Fruit fly (Drosophila melanogaster) whole organism, embryonic: ENCODE data around the gene CG6415.

Experiments used
- ATbp ChIP-seq: fragments of 200-800 bp; sonication (Bioruptor generic); optimal IDR thresholded peaks from 2 replicates; lab custom pipeline; 2017; ENCODE audit warnings: missing biosample characterization, mild to moderate bottlenecking, missing genetic modification characterization, missing genetic modification reagents
- Ada2b ChIP-seq: fragments of 200-800 bp; sonication (Bioruptor generic); IDR thresholded peaks from 2 replicates; pipeline ENCODE4 v1.3.6; 2022; ENCODE audit warnings: missing biosample characterization, missing genetic modification characterization
- Aef1 ChIP-seq: fragments of 200-800 bp; sonication (Bioruptor generic); IDR thresholded peaks from 3 replicates; pipeline ENCODE4 v1.3.6; 2022; ENCODE audit warnings: missing biosample characterization, missing genetic modification characterization
- Atf6 ChIP-seq: fragments of 200-800 bp; sonication (Bioruptor generic); IDR thresholded peaks from 2 replicates; pipeline ENCODE4 v1.3.6; 2022; ENCODE audit warnings: missing biosample characterization, missing genetic modification characterization
- CG10462 ChIP-seq: fragments of 200-800 bp; sonication (Bioruptor generic); optimal IDR thresholded peaks from 2 replicates; lab custom pipeline; 2016; ENCODE audit warnings: missing biosample characterization, missing genetic modification characterization
- CG10959 ChIP-seq: fragments of 200-800 bp; sonication (Bioruptor generic); IDR thresholded peaks from 2 replicates; pipeline ENCODE4 v1.3.6; 2022; ENCODE audit warnings: missing biosample characterization, missing genetic modification characterization
- CG11093 ChIP-seq: fragments of 200-800 bp; sonication (Bioruptor generic); IDR thresholded peaks from 3 replicates; pipeline ENCODE4 v1.3.6; 2022; ENCODE audit warnings: missing biosample characterization, missing genetic modification characterization
- CG11247 ChIP-seq: fragments of 200-800 bp; sonication (Bioruptor generic); IDR thresholded peaks from 2 replicates; pipeline ENCODE4 v1.3.6; 2022; ENCODE audit warnings: missing biosample characterization, missing genetic modification characterization
- CG12299 ChIP-seq: fragments of 200-800 bp; sonication (Bioruptor generic); optimal IDR thresholded peaks from 2 replicates; lab custom pipeline; 2018; ENCODE audit warnings: missing biosample characterization, mild to moderate bottlenecking, missing genetic modification characterization
- CG14050 ChIP-seq: fragments of 200-800 bp; sonication (Bioruptor generic); IDR thresholded peaks from 3 replicates; pipeline ENCODE4 v1.3.6; 2022; ENCODE audit warnings: missing biosample characterization, missing genetic modification characterization
- CG15601 ChIP-seq: fragments of 200-800 bp; sonication (Bioruptor generic); optimal IDR thresholded peaks from 3 replicates; lab custom pipeline; 2019; ENCODE audit warnings: missing biosample characterization, mild to moderate bottlenecking, missing genetic modification characterization, moderate library complexity
- CG17186 ChIP-seq: fragments of 200-800 bp; sonication (Bioruptor generic); optimal IDR thresholded peaks from 3 replicates; lab custom pipeline; 2017; ENCODE audit warnings: missing biosample characterization, missing genetic modification reagents, missing genetic modification characterization
- CG18619 ChIP-seq: fragments of 200-800 bp; sonication (Bioruptor generic); optimal IDR thresholded peaks from 3 replicates; lab custom pipeline; 2017; ENCODE audit warnings: missing biosample characterization, mild to moderate bottlenecking, missing genetic modification characterization
- CG31388 ChIP-seq: fragments of 200-800 bp; sonication (Bioruptor generic); optimal IDR thresholded peaks from 2 replicates; lab custom pipeline; 2016; ENCODE audit warnings: missing biosample characterization, missing genetic modification characterization
- CG32532 ChIP-seq: fragments of 200-800 bp; sonication (Bioruptor generic); IDR thresholded peaks from 2 replicates; pipeline ENCODE4 v1.3.6; 2022; ENCODE audit warnings: missing biosample characterization, missing genetic modification characterization
- CG34224 ChIP-seq: fragments of 200-800 bp; sonication (Bioruptor generic); IDR thresholded peaks from 3 replicates; pipeline ENCODE4 v1.3.6; 2022; ENCODE audit warnings: missing biosample characterization, missing genetic modification characterization; ENCODE audit not compliant: partially characterized antibody
- CG3726 ChIP-seq: fragments of 200-800 bp; sonication (Bioruptor generic); IDR thresholded peaks from 3 replicates; pipeline ENCODE4, ENCODE4 v1.3.6; 2022; ENCODE audit warnings: missing biosample characterization, missing genetic modification characterization
- CG4328 ChIP-seq: fragments of 200-800 bp; sonication (Bioruptor generic); optimal IDR thresholded peaks from 3 replicates; lab custom pipeline; 2017; ENCODE audit warnings: missing biosample characterization, missing genetic modification reagents, missing genetic modification characterization
- CG4360 ChIP-seq: fragments of 200-800 bp; sonication (Bioruptor generic); IDR thresholded peaks from 2 replicates; pipeline ENCODE4 v1.3.6; 2022; ENCODE audit warnings: missing biosample characterization, missing genetic modification characterization
- CG6654 ChIP-seq: fragments of 200-800 bp; sonication (Bioruptor generic); optimal IDR thresholded peaks from 2 replicates; lab custom pipeline; 2017; ENCODE audit warnings: missing biosample characterization, mild to moderate bottlenecking, missing genetic modification characterization
- CG9932 ChIP-seq: fragments of 200-800 bp; sonication (Bioruptor generic); IDR thresholded peaks from 2 replicates; pipeline ENCODE4 v1.3.6; 2022; ENCODE audit warnings: missing biosample characterization, missing genetic modification characterization
- Dll ChIP-seq: fragments of 200-800 bp; sonication (Bioruptor generic); IDR thresholded peaks from 4 replicates; pipeline ENCODE4 v1.3.6; 2022; ENCODE audit warnings: missing biosample characterization, missing genetic modification characterization; ENCODE audit not compliant: partially characterized antibody
- Drgx ChIP-seq: fragments of 200-800 bp; sonication (Bioruptor generic); IDR thresholded peaks from 2 replicates; pipeline ENCODE4 v1.3.6; 2022; ENCODE audit warnings: missing biosample characterization, missing genetic modification characterization
- Ets97D ChIP-seq: fragments of 200-800 bp; sonication (Bioruptor generic); optimal IDR thresholded peaks from 3 replicates; lab custom pipeline; 2016; ENCODE audit warnings: missing biosample characterization, missing genetic modification characterization
- Hey ChIP-seq: fragments of 200-800 bp; sonication (Bioruptor generic); optimal IDR thresholded peaks from 3 replicates; lab custom pipeline; 2018; ENCODE audit warnings: missing biosample characterization, mild to moderate bottlenecking, missing genetic modification characterization
- HmgZ ChIP-seq: fragments of 200-800 bp; sonication (Bioruptor generic); optimal IDR thresholded peaks from 2 replicates; lab custom pipeline; 2018; ENCODE audit warnings: missing biosample characterization, mild to moderate bottlenecking, missing genetic modification characterization
- Hr78 ChIP-seq, 2 experiments: fragments of 200-800 bp in 1 of 2; fragments of >200 bp in 1 of 2; sonication (Bioruptor generic) in 1 of 2; optimal IDR thresholded peaks; 2 replicates each; lab custom pipeline; 2017 to 2019; ENCODE audit warnings: missing biosample characterization in 2 of 2, missing genetic modification characterization in 2 of 2, mild to moderate bottlenecking in 1 of 2, moderate library complexity in 1 of 2
- Kr ChIP-seq: fragments of 200-800 bp; sonication (Bioruptor generic); optimal IDR thresholded peaks from 2 replicates; lab custom pipeline; 2017; ENCODE audit warnings: missing biosample characterization, mild to moderate bottlenecking, missing genetic modification characterization
- Med ChIP-seq: fragments of 200-800 bp; sonication (Bioruptor generic); peaks from one replicate; lab custom pipeline; 2016; ENCODE audit warnings: missing biosample characterization, missing genetic modification characterization, mild to moderate bottlenecking, inconsistent platforms, moderate library complexity
- NC2β ChIP-seq: fragments of 200-800 bp; sonication (Bioruptor generic); optimal IDR thresholded peaks from 2 replicates; lab custom pipeline; 2016; ENCODE audit warnings: missing biosample characterization, missing genetic modification characterization
- NfI ChIP-seq: fragments of 200-800 bp; sonication (Bioruptor generic); optimal IDR thresholded peaks from 3 replicates; lab custom pipeline; 2018; ENCODE audit warnings: missing biosample characterization, mild to moderate bottlenecking, missing genetic modification characterization, moderate library complexity
- Ptx1 ChIP-seq: fragments of 200-800 bp; sonication (Bioruptor generic); IDR thresholded peaks from 2 replicates; pipeline ENCODE4 v1.3.6; 2022; ENCODE audit warnings: missing biosample characterization, missing genetic modification characterization
- Six4 ChIP-seq: fragments of 200-800 bp; sonication (Bioruptor generic); optimal IDR thresholded peaks from 2 replicates; lab custom pipeline; 2016; ENCODE audit warnings: missing biosample characterization, missing genetic modification characterization
- Spps ChIP-seq: fragments of 200-800 bp; sonication (Bioruptor generic); optimal IDR thresholded peaks from 2 replicates; lab custom pipeline; 2018; ENCODE audit warnings: missing biosample characterization, mild to moderate bottlenecking, missing genetic modification characterization
- ase ChIP-seq: fragments of 200-800 bp; sonication (Bioruptor generic); IDR thresholded peaks from 3 replicates; pipeline ENCODE4 v1.3.6; 2022; ENCODE audit warnings: missing biosample characterization, missing genetic modification characterization
- bbx ChIP-seq: fragments of 200-800 bp; sonication (Bioruptor generic); IDR thresholded peaks from 2 replicates; pipeline ENCODE4 v1.3.6; 2022; ENCODE audit warnings: missing biosample characterization, missing genetic modification characterization; ENCODE audit not compliant: partially characterized antibody
- bowl ChIP-seq: fragments of 200-800 bp; sonication (Bioruptor generic); IDR thresholded peaks from 2 replicates; pipeline ENCODE4 v1.3.6; 2022; ENCODE audit warnings: missing biosample characterization, missing genetic modification characterization
- corto ChIP-seq: fragments of 200-800 bp; sonication (Bioruptor generic); optimal IDR thresholded peaks from 2 replicates; lab custom pipeline; 2016; ENCODE audit warnings: missing biosample characterization, mild to moderate bottlenecking, missing genetic modification characterization, moderate library complexity
- dmrt11E ChIP-seq: fragments of 200-800 bp; sonication (Bioruptor generic); optimal IDR thresholded peaks from 3 replicates; lab custom pipeline; 2018; ENCODE audit warnings: missing biosample characterization, mild to moderate bottlenecking, missing genetic modification characterization, moderate library complexity
- esg ChIP-seq: fragments of 200-800 bp; sonication (Bioruptor generic); conservative IDR thresholded peaks from 2 replicates; pipeline ENCODE4 v1.3.6; 2022; ENCODE audit warnings: missing biosample characterization, missing genetic modification characterization
- ewg ChIP-seq: fragments of 200-800 bp; sonication (Bioruptor generic); optimal IDR thresholded peaks from 3 replicates; lab custom pipeline; 2017; ENCODE audit warnings: mild to moderate bottlenecking, missing biosample characterization, missing genetic modification reagents, missing genetic modification characterization
- gcm2 ChIP-seq: fragments of 200-800 bp; sonication (Bioruptor generic); optimal IDR thresholded peaks from 2 replicates; lab custom pipeline; 2016; ENCODE audit warnings: missing biosample characterization, missing genetic modification characterization
- gem ChIP-seq: fragments of 200-800 bp; sonication (Bioruptor generic); optimal IDR thresholded peaks from 2 replicates; lab custom pipeline; 2019; ENCODE audit warnings: missing biosample characterization, mild to moderate bottlenecking, missing genetic modification characterization, moderate library complexity
- gfzf ChIP-seq: fragments of 200-800 bp; sonication (Bioruptor generic); optimal IDR thresholded peaks from 2 replicates; lab custom pipeline; 2016; ENCODE audit warnings: missing biosample characterization, mild to moderate bottlenecking, missing genetic modification characterization, moderate library complexity
- pnt ChIP-seq: fragments of 200-800 bp; sonication (Bioruptor generic); optimal IDR thresholded peaks from 3 replicates; lab custom pipeline; 2016; ENCODE audit warnings: missing biosample characterization, missing genetic modification characterization
- salm ChIP-seq: fragments of 200-800 bp; sonication (Bioruptor generic); optimal IDR thresholded peaks from 2 replicates; lab custom pipeline; 2018; ENCODE audit warnings: missing biosample characterization, mild to moderate bottlenecking, missing genetic modification characterization
- sd ChIP-seq: fragments of 200-800 bp; sonication (Bioruptor generic); optimal IDR thresholded peaks from 3 replicates; lab custom pipeline; 2018; ENCODE audit warnings: missing biosample characterization, mild to moderate bottlenecking, missing genetic modification characterization, moderate library complexity
- sens ChIP-seq: fragments of 200-800 bp; sonication (Bioruptor generic); peaks from one replicate; lab custom pipeline; 2016; ENCODE audit warnings: missing biosample characterization, missing genetic modification characterization
- so ChIP-seq: fragments of 200-800 bp; sonication (Bioruptor generic); IDR thresholded peaks from 3 replicates; pipeline ENCODE4 v1.3.6; 2022; ENCODE audit warnings: missing biosample characterization, missing genetic modification characterization
- tup ChIP-seq: fragments of 200-800 bp; sonication (Bioruptor generic); optimal IDR thresholded peaks from 2 replicates; lab custom pipeline; 2016; ENCODE audit warnings: missing biosample characterization, mild to moderate bottlenecking, missing genetic modification characterization, moderate library complexity
- unc-4 ChIP-seq: fragments of 200-800 bp; sonication (Bioruptor generic); IDR thresholded peaks from 2 replicates; pipeline ENCODE4 v1.3.6; 2022; ENCODE audit warnings: missing biosample characterization, missing genetic modification characterization; ENCODE audit not compliant: partially characterized antibody

Gene CG6415

DNA sequence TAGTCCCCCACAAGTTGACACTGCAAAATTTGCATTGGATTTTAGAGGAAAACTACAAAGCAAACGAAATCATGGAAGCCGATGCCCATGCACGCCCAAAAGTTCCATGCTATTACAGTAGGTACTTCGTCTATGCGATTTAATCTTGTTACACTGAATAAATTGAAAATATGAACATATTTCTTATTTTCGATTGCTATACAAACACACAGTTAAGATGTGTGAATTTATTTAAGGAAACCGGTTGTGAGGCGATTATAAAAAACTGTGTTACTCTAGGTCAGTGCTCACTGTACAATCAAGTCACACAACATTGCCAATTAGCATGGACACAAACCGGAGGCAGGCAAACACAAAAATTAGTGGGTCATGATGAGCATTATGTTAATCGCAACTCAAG is 37.8 kb upstream of the CG6415 start (continued):
- TF ChIP-seq sens: peak; percentile 94
- peak; percentile 56 for TF ChIP-seq CG10462 (GFP tag; lab: Kevin White, UChicago)
- TF ChIP-seq sd: peak; percentile 55
- peak; percentile 63 for TF ChIP-seq CG10959
- peak; percentile 22 for TF ChIP-seq gcm2 (GFP tag; lab: Kevin White, UChicago)
- peak; percentile 77 for TF ChIP-seq NfI (GFP tag; lab: Kevin White, UChicago)
- no peak for TF ChIP-seq Dll (GFP tag; lab: Robert Waterston, UW)
- TF ChIP-seq ase (GFP tag; lab: Robert Waterston, UW): peak; percentile 86
- TF ChIP-seq CG15601 (tag; lab: Kevin White, UChicago): no peak
- peak; percentile 76 for TF ChIP-seq pnt
- TF ChIP-seq CG12299 (tag; lab: Kevin White, UChicago): no peak
- TF ChIP-seq CG14050 (GFP tag; lab: Robert Waterston, UW): peak; percentile 87
- peak; percentile 83 for TF ChIP-seq bowl (GFP tag; lab: Robert Waterston, UW)
- TF ChIP-seq Hr78 (GFP tag; optimal IDR thresholded peaks at IDR 0.05; lab: Kevin White, UChicago): no peak
- peak; percentile 71 for TF ChIP-seq ATbp (GFP tag; lab: Kevin White, UChicago)
- TF ChIP-seq CG11093 (GFP tag; lab: Robert Waterston, UW): peak; percentile 73
- peak; percentile 90 for TF ChIP-seq Drgx (GFP tag; lab: Robert Waterston, UW)
- TF ChIP-seq CG18619 (GFP tag; lab: Kevin White, UChicago): peak; percentile 56
- peak; percentile 97 for TF ChIP-seq Med (GFP tag; lab: Kevin White, UChicago)
- no peak for TF ChIP-seq CG4360 (GFP tag; lab: Robert Waterston, UW)
- TF ChIP-seq Ada2b (GFP tag; lab: Robert Waterston, UW): peak; percentile 92
- TF ChIP-seq Ets97D (GFP tag; lab: Kevin White, UChicago): no peak
- peak; percentile 53 for TF ChIP-seq Six4 (GFP tag; lab: Kevin White, UChicago)
- TF ChIP-seq gem: peak; percentile 85
- TF ChIP-seq NC2β (GFP tag; lab: Kevin White, UChicago): peak; percentile 59
- TF ChIP-seq Spps (tag; lab: Kevin White, UChicago): no peak
- TF ChIP-seq so (GFP tag; lab: Robert Waterston, UW): peak; percentile 86
- peak; percentile 66 for TF ChIP-seq CG11247 (GFP tag; lab: Robert Waterston, UW)
- no peak for TF ChIP-seq unc-4
- no peak for TF ChIP-seq Hey (tag; lab: Kevin White, UChicago)
- TF ChIP-seq CG9932: peak; percentile 81
- TF ChIP-seq CG6654: peak; percentile 33
- peak; percentile 6 for TF ChIP-seq CG31388 (GFP tag; lab: Kevin White, UChicago)
- TF ChIP-seq CG17186 (GFP tag; lab: Kevin White, UChicago): no peak
- TF ChIP-seq Kr (GFP tag; lab: Kevin White, UChicago): no peak
- no peak for TF ChIP-seq corto
- peak; percentile 60 for TF ChIP-seq HmgZ (tag; lab: Kevin White, UChicago)
- TF ChIP-seq ewg (GFP tag; lab: Kevin White, UChicago): peak; percentile 53
- peak; percentile 83 for TF ChIP-seq Atf6
- TF ChIP-seq tup (GFP tag; lab: Kevin White, UChicago): peak; percentile 57
- TF ChIP-seq CG3726 (GFP tag; lab: Robert Waterston, UW): peak; percentile 73; the same call in 2 of the 3 replicates
- TF ChIP-seq esg (GFP tag; lab: Robert Waterston, UW): peak; percentile 86
- TF ChIP-seq gfzf: no peak
- TF ChIP-seq Aef1 (GFP tag; lab: Robert Waterston, UW): peak; percentile 87
- TF ChIP-seq dmrt11E: peak; percentile 50
- peak; percentile 35 for TF ChIP-seq salm (tag; lab: Kevin White, UChicago)
- no peak for TF ChIP-seq CG4328 (GFP tag; lab: Kevin White, UChicago)
- TF ChIP-seq CG34224 (GFP tag; lab: Robert Waterston, UW): no peak
- peak; percentile 83 for TF ChIP-seq CG32532 (GFP tag; lab: Robert Waterston, UW)
- TF ChIP-seq bbx: no peak
- peak; percentile 93 for TF ChIP-seq Ptx1 (GFP tag; lab: Robert Waterston, UW)
